Worm (Caenorhabditis elegans) whole organism, young adult: ENCODE results near the gene arl-8.

Source experiments
- T26A5.8 ChIP-seq: sonication (generic microtip); optimal IDR thresholded peaks from 2 replicates; lab custom pipeline; 2016; ENCODE audit warnings: missing genetic modification characterization, missing compliant biosample characterization
- Y53G8AR.9 ChIP-seq: fragments of 200-800 bp; sonication (Bioruptor generic); conservative IDR thresholded peaks from 2 replicates; pipeline ENCODE4 v1.3.6; 2022; ENCODE audit warnings: missing genetic modification reagents, missing genetic modification characterization, missing compliant biosample characterization
- akir-1 ChIP-seq: fragments of 200-800 bp; sonication (Bioruptor generic); optimal IDR thresholded peaks from 2 replicates; lab custom pipeline; 2018; ENCODE audit warnings: mild to moderate bottlenecking, missing genetic modification characterization, moderate library complexity, missing compliant biosample characterization
- attf-3 ChIP-seq: fragments of 200-800 bp; sonication (Bioruptor generic); conservative IDR thresholded peaks from 2 replicates; pipeline ENCODE4 v1.3.6; 2022; ENCODE audit warnings: missing genetic modification reagents, missing genetic modification characterization, missing compliant biosample characterization
- bed-2 ChIP-seq: fragments of 200-800 bp; sonication (Bioruptor generic); IDR thresholded peaks from 2 replicates; pipeline ENCODE4 v1.3.6; 2022; ENCODE audit warnings: missing genetic modification reagents, missing genetic modification characterization, missing compliant biosample characterization
- dpff-1 ChIP-seq: sonication (generic microtip); optimal IDR thresholded peaks from 2 replicates; lab custom pipeline; 2017; ENCODE audit warnings: mild to moderate bottlenecking, missing genetic modification characterization, missing compliant biosample characterization
- mcd-1 ChIP-seq: fragments of 200-800 bp; sonication (Bioruptor generic); IDR thresholded peaks from 2 replicates; pipeline ENCODE4 v1.3.6; 2022; ENCODE audit warnings: missing genetic modification reagents, missing genetic modification characterization, missing compliant biosample characterization
- pha-4 ChIP-seq: fragments of 150-350 bp; sonication (generic microtip); optimal IDR thresholded peaks from 2 replicates; lab custom pipeline; 2014; ENCODE audit warnings: missing biosample characterization, missing genetic modification reagents, missing genetic modification characterization
- rcor-1 ChIP-seq: fragments of 200-800 bp; sonication (Bioruptor generic); IDR thresholded peaks from 2 replicates; pipeline ENCODE4 v1.3.6; 2022; ENCODE audit warnings: missing genetic modification reagents, missing genetic modification characterization, missing compliant biosample characterization
- rec-8 ChIP-seq, 2 experiments: sonication (generic microtip); optimal IDR thresholded peaks; 2 replicates each; lab custom pipeline; 2016; ENCODE audit warnings: mild to moderate bottlenecking in 2 of 2, missing genetic modification characterization in 2 of 2, missing genetic modification reagents in 2 of 2, missing genotype in 2 of 2, missing biosample characterization in 1 of 2, missing compliant biosample characterization in 1 of 2, moderate library complexity in 1 of 2
- snpc-4 ChIP-seq, 5 experiments: fragments of 150-350 bp in 1 of 5; sonication (generic microtip) in 4 of 5; optimal IDR thresholded peaks; 2 replicates each; lab custom pipeline; 2014 to 2018; ENCODE audit warnings: missing genetic modification characterization in 5 of 5, missing biosample characterization in 3 of 5, antibody characterized with exemption in 2 of 5, mild to moderate bottlenecking in 2 of 5, missing compliant biosample characterization in 2 of 5, missing genotype in 2 of 5, moderate library complexity in 2 of 5, missing genetic modification reagents in 1 of 5
- ztf-26 ChIP-seq: sonication (generic microtip); optimal IDR thresholded peaks from 2 replicates; lab custom pipeline; 2017; ENCODE audit warnings: missing genetic modification characterization, missing compliant biosample characterization

DNA sequence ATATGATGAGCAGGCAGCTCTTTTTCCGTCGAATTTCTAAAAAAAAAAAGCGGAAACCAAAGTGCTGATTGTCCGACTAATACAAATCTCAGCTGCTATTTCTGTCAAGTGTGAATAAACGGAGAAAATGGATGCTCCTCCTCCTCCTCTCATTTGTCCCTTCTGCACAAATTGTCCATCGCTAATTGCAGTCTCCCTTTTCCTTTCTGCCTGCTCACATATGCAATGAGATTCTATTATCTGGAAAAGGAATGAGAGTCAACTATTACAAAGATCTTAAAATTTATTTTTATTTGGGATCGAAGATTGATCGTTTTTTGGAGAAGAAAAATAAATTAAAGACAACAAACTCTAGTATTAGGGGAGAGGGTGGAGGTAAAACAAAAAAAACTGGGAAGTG is 24.3 kb downstream of the arl-8 start:
- TF ChIP-seq mcd-1 (GFP tag; lab: Robert Waterston, UW) (peak; percentile 41), rec-8 (tag; optimal IDR thresholded peaks at IDR 0.05; lab: Kevin White, UChicago) (no peak), dpff-1 (tag; lab: Kevin White, UChicago) (no peak), akir-1 (GFP tag; lab: Kevin White, UChicago) (no peak), snpc-4 (GFP tag; optimal IDR thresholded peaks at IDR 0.05; lab: Kevin White, UChicago) (peak; percentile 72), snpc-4 (tag; optimal IDR thresholded peaks at IDR 0.05; lab: Kevin White, UChicago) (peak in 3 of 4 experiments; percentile 3 to 92 (median 52)), T26A5.8 (tag; lab: Kevin White, UChicago) (no peak), bed-2 (GFP tag; lab: Robert Waterston, UW) (no peak), ztf-26 (no peak), attf-3 (GFP tag; lab: Robert Waterston, UW) (no peak), Y53G8AR.9 (GFP tag; lab: Robert Waterston, UW) (peak; percentile 87; the same call in 1 of the 2 replicates), rcor-1 (GFP tag; lab: Robert Waterston, UW) (no peak), pha-4 (no peak)
